Fruit fly (Drosophila melanogaster) whole organism, embryonic: ENCODE measurements around the gene CG14062.

Experiments used
- Asciz ChIP-seq: fragments of 200-800 bp; sonication (Bioruptor generic); optimal IDR thresholded peaks from 2 replicates; lab custom pipeline; 2017; ENCODE audit warnings: missing biosample characterization, mild to moderate bottlenecking, missing genetic modification characterization, missing genetic modification reagents
- C15 ChIP-seq: fragments of 200-800 bp; sonication (Bioruptor generic); IDR thresholded peaks from 3 replicates; pipeline ENCODE4 v1.3.6; 2022; ENCODE audit warnings: missing biosample characterization, missing genetic modification characterization
- CG10431 ChIP-seq: fragments of 200-800 bp; sonication (Bioruptor generic); optimal IDR thresholded peaks from 3 replicates; lab custom pipeline; 2018; ENCODE audit warnings: missing biosample characterization, mild to moderate bottlenecking, missing genetic modification characterization
- CG10959 ChIP-seq: fragments of 200-800 bp; sonication (Bioruptor generic); IDR thresholded peaks from 2 replicates; pipeline ENCODE4 v1.3.6; 2022; ENCODE audit warnings: missing biosample characterization, missing genetic modification characterization
- CG14050 ChIP-seq: fragments of 200-800 bp; sonication (Bioruptor generic); IDR thresholded peaks from 3 replicates; pipeline ENCODE4 v1.3.6; 2022; ENCODE audit warnings: missing biosample characterization, missing genetic modification characterization
- CG17912 ChIP-seq: fragments of 200-800 bp; sonication (Bioruptor generic); optimal IDR thresholded peaks from 2 replicates; lab custom pipeline; 2018; ENCODE audit warnings: missing biosample characterization, mild to moderate bottlenecking, missing genetic modification characterization
- CG1832 ChIP-seq: fragments of 200-800 bp; sonication (Bioruptor generic); optimal IDR thresholded peaks from 2 replicates; lab custom pipeline; 2017; ENCODE audit warnings: missing biosample characterization, mild to moderate bottlenecking, missing genetic modification characterization, inconsistent platforms
- CG2116 ChIP-seq: fragments of 200-800 bp; sonication (Bioruptor generic); optimal IDR thresholded peaks from 3 replicates; lab custom pipeline; 2018; ENCODE audit warnings: missing biosample characterization, mild to moderate bottlenecking, missing genetic modification characterization
- CG2202 ChIP-seq: fragments of 200-800 bp; sonication (Bioruptor generic); optimal IDR thresholded peaks from 2 replicates; lab custom pipeline; 2018; ENCODE audit warnings: missing biosample characterization, mild to moderate bottlenecking, missing genetic modification characterization
- CG2875 ChIP-seq: fragments of 200-800 bp; sonication (Bioruptor generic); optimal IDR thresholded peaks from 2 replicates; lab custom pipeline; 2017; ENCODE audit warnings: missing biosample characterization, mild to moderate bottlenecking, missing genetic modification characterization, missing genetic modification reagents
- CG3065 ChIP-seq: fragments of 200-800 bp; sonication (Bioruptor generic); optimal IDR thresholded peaks from 2 replicates; lab custom pipeline; 2016; ENCODE audit warnings: missing biosample characterization, missing genetic modification characterization
- CG3838 ChIP-seq: fragments of 200-800 bp; sonication (Bioruptor generic); optimal IDR thresholded peaks from 3 replicates; lab custom pipeline; 2016; ENCODE audit warnings: missing biosample characterization, missing genetic modification characterization
- CG5953 ChIP-seq: fragments of 200-800 bp; sonication (Bioruptor generic); IDR thresholded peaks from 2 replicates; pipeline ENCODE4 v1.3.6; 2022; ENCODE audit warnings: missing biosample characterization, missing genetic modification characterization
- CG6654 ChIP-seq: fragments of 200-800 bp; sonication (Bioruptor generic); optimal IDR thresholded peaks from 2 replicates; lab custom pipeline; 2017; ENCODE audit warnings: missing biosample characterization, mild to moderate bottlenecking, missing genetic modification characterization
- CG6683 ChIP-seq: fragments of 200-800 bp; sonication (Bioruptor generic); optimal IDR thresholded peaks from 2 replicates; lab custom pipeline; 2017; ENCODE audit warnings: missing biosample characterization, mild to moderate bottlenecking, missing genetic modification characterization, missing genetic modification reagents
- CG7786 ChIP-seq: fragments of 200-800 bp; sonication (Bioruptor generic); optimal IDR thresholded peaks from 2 replicates; lab custom pipeline; 2016; ENCODE audit warnings: missing biosample characterization, missing genetic modification characterization
- CG8359 ChIP-seq: fragments of 200-800 bp; sonication (Bioruptor generic); optimal IDR thresholded peaks from 2 replicates; lab custom pipeline; 2017; ENCODE audit warnings: missing biosample characterization, mild to moderate bottlenecking, missing genetic modification characterization, borderline replicate concordance
- CG9609 ChIP-seq: fragments of 200-800 bp; sonication (Bioruptor generic); optimal IDR thresholded peaks from 3 replicates; lab custom pipeline; 2016; ENCODE audit warnings: missing biosample characterization, missing genetic modification characterization
- CG9727 ChIP-seq: fragments of 200-800 bp; sonication (Bioruptor generic); optimal IDR thresholded peaks from 3 replicates; lab custom pipeline; 2017; ENCODE audit warnings: missing biosample characterization, mild to moderate bottlenecking, missing genetic modification characterization
- Camta ChIP-seq: fragments of 200-800 bp; sonication (Bioruptor generic); optimal IDR thresholded peaks from 2 replicates; lab custom pipeline; 2016; ENCODE audit warnings: missing biosample characterization, missing genetic modification characterization
- CkIIα-i1 ChIP-seq: fragments of 200-800 bp; sonication (Bioruptor generic); IDR thresholded peaks from 2 replicates; pipeline ENCODE4 v1.3.6; 2022; ENCODE audit warnings: missing biosample characterization, missing genetic modification characterization
- Dfd ChIP-seq, 2 experiments: fragments of >200 bp; optimal IDR thresholded peaks; 2 replicates each; lab custom pipeline; 2017; ENCODE audit warnings: missing biosample characterization in 2 of 2, missing genetic modification characterization in 2 of 2
- Drgx ChIP-seq: fragments of 200-800 bp; sonication (Bioruptor generic); IDR thresholded peaks from 2 replicates; pipeline ENCODE4 v1.3.6; 2022; ENCODE audit warnings: missing biosample characterization, missing genetic modification characterization
- Eip74EF ChIP-seq, 2 experiments: fragments of 200-800 bp in 1 of 2; fragments of >200 bp in 1 of 2; sonication (Bioruptor generic) in 1 of 2; optimal IDR thresholded peaks; 2 replicates each; lab custom pipeline; 2017 to 2019; ENCODE audit warnings: missing biosample characterization in 2 of 2, missing genetic modification characterization in 2 of 2, mild to moderate bottlenecking in 1 of 2, moderate library complexity in 1 of 2
- Hmr ChIP-seq: fragments of 200-800 bp; sonication (Bioruptor generic); optimal IDR thresholded peaks from 3 replicates; lab custom pipeline; 2017; ENCODE audit warnings: mild to moderate bottlenecking, missing biosample characterization, missing genetic modification reagents, missing genetic modification characterization
- Hr39 ChIP-seq: fragments of >200 bp; optimal IDR thresholded peaks from 2 replicates; lab custom pipeline; 2017
- MESR4 ChIP-seq: fragments of 200-800 bp; sonication (Bioruptor generic); optimal IDR thresholded peaks from 2 replicates; lab custom pipeline; 2018; ENCODE audit warnings: missing biosample characterization, mild to moderate bottlenecking, missing genetic modification characterization, moderate library complexity
- Nf-YB ChIP-seq: fragments of 200-800 bp; sonication (Bioruptor generic); optimal IDR thresholded peaks from 3 replicates; lab custom pipeline; 2019; ENCODE audit warnings: missing biosample characterization, mild to moderate bottlenecking, missing genetic modification characterization, moderate library complexity
- Ptx1 ChIP-seq: fragments of 200-800 bp; sonication (Bioruptor generic); IDR thresholded peaks from 2 replicates; pipeline ENCODE4 v1.3.6; 2022; ENCODE audit warnings: missing biosample characterization, missing genetic modification characterization
- Sox102F ChIP-seq: fragments of 200-800 bp; sonication (Bioruptor generic); optimal IDR thresholded peaks from 2 replicates; lab custom pipeline; 2018; ENCODE audit warnings: missing biosample characterization, mild to moderate bottlenecking, missing genetic modification characterization, moderate library complexity
- Ssrp ChIP-seq: fragments of 200-800 bp; sonication (Bioruptor generic); optimal IDR thresholded peaks from 2 replicates; lab custom pipeline; 2018; ENCODE audit warnings: missing biosample characterization, mild to moderate bottlenecking, missing genetic modification characterization, moderate library complexity
- az2 ChIP-seq: fragments of 200-800 bp; sonication (Bioruptor generic); optimal IDR thresholded peaks from 3 replicates; lab custom pipeline; 2016; ENCODE audit warnings: missing biosample characterization, missing genetic modification characterization
- bbx ChIP-seq: fragments of 200-800 bp; sonication (Bioruptor generic); IDR thresholded peaks from 2 replicates; pipeline ENCODE4 v1.3.6; 2022; ENCODE audit warnings: missing biosample characterization, missing genetic modification characterization; ENCODE audit not compliant: partially characterized antibody
- dysf ChIP-seq: fragments of 200-800 bp; sonication (Bioruptor generic); IDR thresholded peaks from 3 replicates; pipeline ENCODE4 v1.3.6; 2022; ENCODE audit warnings: missing biosample characterization, missing genetic modification characterization
- fd3F ChIP-seq: fragments of 200-800 bp; sonication (Bioruptor generic); optimal IDR thresholded peaks from 2 replicates; lab custom pipeline; 2018; ENCODE audit warnings: missing biosample characterization, mild to moderate bottlenecking, missing genetic modification characterization, moderate library complexity
- jing ChIP-seq: fragments of 200-800 bp; sonication (Bioruptor generic); optimal IDR thresholded peaks from 2 replicates; lab custom pipeline; 2018; ENCODE audit warnings: missing biosample characterization, mild to moderate bottlenecking, missing genetic modification characterization
- lilli ChIP-seq: fragments of 200-800 bp; sonication (Bioruptor generic); optimal IDR thresholded peaks from 3 replicates; lab custom pipeline; 2016; ENCODE audit warnings: missing biosample characterization, missing genetic modification characterization
- lov ChIP-seq, 2 experiments: fragments of 200-800 bp in 1 of 2; fragments of >200 bp in 1 of 2; sonication (Bioruptor generic) in 1 of 2; IDR thresholded peaks in 1 of 2; optimal IDR thresholded peaks in 1 of 2; 2 replicates in 1 of 2; 3 replicates in 1 of 2; pipeline versions ENCODE4 v1.3.6 to Lab custom; 2017 to 2022; ENCODE audit warnings: missing biosample characterization in 1 of 2, missing genetic modification characterization in 1 of 2
- onecut ChIP-seq: fragments of 200-800 bp; sonication (Bioruptor generic); IDR thresholded peaks from 2 replicates; pipeline ENCODE4 v1.3.6; 2022; ENCODE audit warnings: missing biosample characterization, missing genetic modification characterization
- pan ChIP-seq, 4 experiments: fragments of >200 bp in 3 of 4; fragments of 200-800 bp in 1 of 4; sonication (Bioruptor generic) in 1 of 4; optimal IDR thresholded peaks in 3 of 4; IDR thresholded peaks in 1 of 4; 2 replicates each; pipeline versions ENCODE4 v1.3.6 to Lab custom; 2017 to 2022; ENCODE audit warnings: missing biosample characterization in 2 of 4, missing genetic modification characterization in 2 of 4, mixed read lengths in 1 of 4
- pros ChIP-seq: fragments of 200-800 bp; sonication (Bioruptor generic); optimal IDR thresholded peaks from 3 replicates; lab custom pipeline; 2019; ENCODE audit warnings: missing biosample characterization, mild to moderate bottlenecking, missing genetic modification characterization, moderate library complexity
- row ChIP-seq: fragments of 200-800 bp; sonication (Bioruptor generic); IDR thresholded peaks from 3 replicates; pipeline ENCODE4 v1.3.6; 2022; ENCODE audit warnings: missing biosample characterization, missing genetic modification characterization
- sisA ChIP-seq: fragments of 200-800 bp; sonication (Bioruptor generic); IDR thresholded peaks from 2 replicates; pipeline ENCODE4 v1.3.6; 2022; ENCODE audit warnings: missing biosample characterization, missing genetic modification characterization
- sob ChIP-seq: fragments of 200-800 bp; sonication (Bioruptor generic); IDR thresholded peaks from 2 replicates; pipeline ENCODE4 v1.3.6; 2022; ENCODE audit warnings: missing biosample characterization, missing genetic modification characterization
- stc ChIP-seq: fragments of 200-800 bp; sonication (Bioruptor generic); IDR thresholded peaks from 2 replicates; pipeline ENCODE4 v1.3.6; 2022; ENCODE audit warnings: missing biosample characterization, missing genetic modification characterization
- tll ChIP-seq, 2 experiments: fragments of 200-800 bp in 1 of 2; fragments of >200 bp in 1 of 2; sonication (Bioruptor generic) in 1 of 2; optimal IDR thresholded peaks; 2 replicates each; lab custom pipeline; 2017 to 2019; ENCODE audit warnings: missing biosample characterization in 2 of 2, missing genetic modification characterization in 2 of 2, mild to moderate bottlenecking in 1 of 2, moderate library complexity in 1 of 2
- tna ChIP-seq: fragments of 200-800 bp; sonication (Bioruptor generic); IDR thresholded peaks from 2 replicates; pipeline ENCODE4 v1.3.6; 2022; ENCODE audit warnings: missing biosample characterization, missing genetic modification characterization; ENCODE audit not compliant: partially characterized antibody
- tx ChIP-seq: fragments of 200-800 bp; sonication (Bioruptor generic); optimal IDR thresholded peaks from 2 replicates; lab custom pipeline; 2016; ENCODE audit warnings: missing biosample characterization, missing genetic modification characterization
- z ChIP-seq: fragments of 200-800 bp; sonication (Bioruptor generic); IDR thresholded peaks from 3 replicates; pipeline ENCODE4 v1.3.6; 2022; ENCODE audit warnings: missing biosample characterization, missing genetic modification characterization

CG14062 gene

DNA sequence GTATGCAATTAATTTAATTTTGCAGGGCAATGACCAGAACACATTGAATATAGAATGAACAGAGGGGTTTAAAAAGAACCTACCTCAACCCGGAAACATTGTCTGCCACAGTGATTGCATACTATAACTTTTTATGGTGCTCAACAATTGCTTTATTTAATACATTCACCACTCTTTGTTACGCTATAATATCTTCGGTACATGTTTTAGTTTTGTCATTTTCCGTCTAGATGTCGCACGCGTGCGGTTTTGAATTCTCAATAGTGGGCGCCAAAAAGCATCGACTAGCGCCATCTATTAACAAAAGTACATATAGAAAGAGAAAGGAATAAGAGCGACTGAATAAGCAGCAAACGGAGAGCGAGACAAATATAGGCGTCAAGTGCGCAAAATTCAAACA is 29.4 kb upstream of the CG14062 start (continued):
- TF ChIP-seq Asciz (GFP tag; lab: Kevin White, UChicago) (peak; percentile 72), lov (optimal IDR thresholded peaks at IDR 0.05; lab: Kevin White, UChicago) (no peak), lov (GFP tag; IDR thresholded peaks at IDR 0.05; lab: Robert Waterston, UW) (peak; percentile 88), CG3838 (GFP tag; lab: Kevin White, UChicago) (peak; percentile 64), CG10431 (GFP tag; lab: Kevin White, UChicago) (no peak), CG2875 (GFP tag; lab: Kevin White, UChicago) (peak; percentile 77), sob (GFP tag; lab: Robert Waterston, UW) (peak; percentile 90), CG8359 (GFP tag; lab: Kevin White, UChicago) (peak; percentile 47), CG9609 (peak; percentile 81), CG10959 (GFP tag; lab: Robert Waterston, UW) (peak; percentile 82), onecut (GFP tag; lab: Robert Waterston, UW) (peak; percentile 90), jing (GFP tag; lab: Kevin White, UChicago) (peak; percentile 72), bbx (GFP tag; lab: Robert Waterston, UW) (peak; percentile 43; the same call in 1 of the 2 replicates), CG2202 (peak; percentile 74), pros (GFP tag; lab: Kevin White, UChicago) (no peak), tx (peak; percentile 75), CG1832 (GFP tag; lab: Kevin White, UChicago) (peak; percentile 89), lilli (GFP tag; lab: Kevin White, UChicago) (peak; percentile 89), CG17912 (peak; percentile 96), row (GFP tag; lab: Robert Waterston, UW) (peak; percentile 44; the same call in 2 of the 3 replicates), sisA (GFP tag; lab: Robert Waterston, UW) (peak; percentile 87), CG6683 (GFP tag; lab: Kevin White, UChicago) (no peak), MESR4 (no peak), stc (GFP tag; lab: Robert Waterston, UW) (peak; percentile 76), Hmr (GFP tag; lab: Kevin White, UChicago) (peak; percentile 84), tll (GFP tag; optimal IDR thresholded peaks at IDR 0.05; lab: Kevin White, UChicago) (no peak), Drgx (GFP tag; lab: Robert Waterston, UW) (peak; percentile 57), Dfd (GFP tag; optimal IDR thresholded peaks at IDR 0.05; lab: Kevin White, UChicago) (no peak), CG7786 (peak; percentile 67), CkIIα-i1 (GFP tag; lab: Robert Waterston, UW) (no peak), CG6654 (GFP tag; lab: Kevin White, UChicago) (peak; percentile 72), Ptx1 (GFP tag; lab: Robert Waterston, UW) (peak; percentile 91), z (GFP tag; lab: Robert Waterston, UW) (no peak; the same call in 2 of the 3 replicates), az2 (GFP tag; lab: Kevin White, UChicago) (peak; percentile 92), Sox102F (peak; percentile 89), CG3065 (GFP tag; lab: Kevin White, UChicago) (peak; percentile 68), dysf (GFP tag; lab: Robert Waterston, UW) (peak; percentile 88), C15 (peak; percentile 63; the same call in 1 of the 3 replicates), tna (GFP tag; lab: Robert Waterston, UW) (no peak; the same call in 1 of the 2 replicates), Hr39 (no peak), pan (optimal IDR thresholded peaks at IDR 0.05; lab: Kevin White, UChicago) (no peak), pan (GFP tag; optimal IDR thresholded peaks at IDR 0.05 in 1 of 2, IDR thresholded peaks at IDR 0.05 in 1 of 2) (peak in 1 of 2 experiments; percentile 88), Eip74EF (GFP tag; optimal IDR thresholded peaks at IDR 0.05; lab: Kevin White, UChicago) (peak in 1 of 2 experiments; percentile 87), CG14050 (peak; percentile 53; the same call in 2 of the 3 replicates), Camta (GFP tag; lab: Kevin White, UChicago) (peak; percentile 83), CG2116 (GFP tag; lab: Kevin White, UChicago) (peak; percentile 70), CG5953 (GFP tag; lab: Robert Waterston, UW) (peak; percentile 72), Nf-YB (GFP tag; lab: Kevin White, UChicago) (peak; percentile 34), fd3F (GFP tag; lab: Kevin White, UChicago) (peak; percentile 68), Ssrp (tag; lab: Kevin White, UChicago) (peak; percentile 65), CG9727 (GFP tag; lab: Kevin White, UChicago) (peak; percentile 60)
